Fruit fly (Drosophila melanogaster): Measurements from ENCODE around the gene Prx1.

dm6 chr3L:15252562-15252961 is 44.9 kb downstream of the Prx1 start:
- no peak for TF ChIP-seq kay (GFP tag; ENCODE audit: borderline replicate concordance)
- no peak for TF ChIP-seq Crg-1 (GFP tag; optimal IDR thresholded peaks at IDR 0.05)
- no peak for TF ChIP-seq CG1620 (GFP tag; optimal IDR thresholded peaks at IDR 0.05)
- TF ChIP-seq Mnt (GFP tag; optimal IDR thresholded peaks at IDR 0.05): no peak
- TF ChIP-seq CG33017 (tag; optimal IDR thresholded peaks at IDR 0.05): no peak
- TF ChIP-seq CG12768 (GFP tag; optimal IDR thresholded peaks at IDR 0.05): no peak
- TF ChIP-seq Clk (GFP tag; optimal IDR thresholded peaks at IDR 0.05): no peak

Measured in whole organism, adult.